Worm (Caenorhabditis elegans) whole organism, young adult: ENCODE data around the gene ivph-3.
"Not testable (repeated sequence)": the region's sequence is repeated elsewhere in the genome, so short reads cannot be mapped to it uniquely, and the experiment has no call there.

ENCODE experiments used
- B0035.1 ChIP-seq: sonication (generic microtip); optimal IDR thresholded peaks from 2 replicates; lab custom pipeline; 2016; ENCODE audit warnings: missing genetic modification characterization, mild to moderate bottlenecking, missing compliant biosample characterization, missing genotype, missing genetic modification reagents
- B0336.3 ChIP-seq: fragments of 200-800 bp; sonication (Bioruptor generic); IDR thresholded peaks from 2 replicates; pipeline ENCODE4 v1.3.6; 2022; ENCODE audit warnings: missing genetic modification characterization, missing compliant biosample characterization
- D2030.7 ChIP-seq: fragments of 200-800 bp; sonication (Bioruptor generic); IDR thresholded peaks from 2 replicates; pipeline ENCODE4 v1.3.6; 2022; ENCODE audit warnings: missing genetic modification reagents, missing genetic modification characterization, missing compliant biosample characterization
- F37B4.10 ChIP-seq: fragments of 200-800 bp; sonication (Bioruptor generic); IDR thresholded peaks from 2 replicates; pipeline ENCODE4 v1.3.6; 2022; ENCODE audit warnings: missing genetic modification characterization, missing compliant biosample characterization
- F57A8.1 ChIP-seq: fragments of 200-800 bp; sonication (Bioruptor generic); optimal IDR thresholded peaks from 2 replicates; lab custom pipeline; 2018; ENCODE audit warnings: mild to moderate bottlenecking, missing genetic modification characterization, moderate library complexity, missing compliant biosample characterization
- K12H6.12 ChIP-seq: fragments of 200-800 bp; sonication (Bioruptor generic); optimal IDR thresholded peaks from 2 replicates; lab custom pipeline; 2018; ENCODE audit warnings: mild to moderate bottlenecking, missing genetic modification characterization, missing compliant biosample characterization
- Y53G8AR.9 ChIP-seq: fragments of 200-800 bp; sonication (Bioruptor generic); conservative IDR thresholded peaks from 2 replicates; pipeline ENCODE4 v1.3.6; 2022; ENCODE audit warnings: missing genetic modification reagents, missing genetic modification characterization, missing compliant biosample characterization
- aptf-3 ChIP-seq: fragments of 200-800 bp; sonication (Bioruptor generic); IDR thresholded peaks from 2 replicates; pipeline ENCODE4 v1.3.6; 2022; ENCODE audit warnings: missing genetic modification characterization, missing compliant biosample characterization
- attf-5 ChIP-seq: fragments of 200-800 bp; sonication (Bioruptor generic); optimal IDR thresholded peaks from 2 replicates; lab custom pipeline; 2018; ENCODE audit warnings: mild to moderate bottlenecking, missing genetic modification characterization, missing compliant biosample characterization
- bed-2 ChIP-seq: fragments of 200-800 bp; sonication (Bioruptor generic); IDR thresholded peaks from 2 replicates; pipeline ENCODE4 v1.3.6; 2022; ENCODE audit warnings: missing genetic modification reagents, missing genetic modification characterization, missing compliant biosample characterization
- ceh-100 ChIP-seq: fragments of 200-800 bp; sonication (Bioruptor generic); IDR thresholded peaks from 2 replicates; pipeline ENCODE4 v1.3.6; 2022; ENCODE audit warnings: missing genetic modification reagents, missing genetic modification characterization, missing compliant biosample characterization
- ceh-40 ChIP-seq: fragments of 200-800 bp; sonication (Bioruptor generic); IDR thresholded peaks from 2 replicates; pipeline ENCODE4 v1.3.6; 2022; ENCODE audit warnings: missing genetic modification characterization, missing compliant biosample characterization
- ceh-58 ChIP-seq: fragments of 200-800 bp; sonication (Bioruptor generic); IDR thresholded peaks from 2 replicates; pipeline ENCODE4 v1.3.6; 2022; ENCODE audit warnings: missing genetic modification characterization, missing compliant biosample characterization
- efl-1 ChIP-seq: fragments of 150-350 bp; optimal IDR thresholded peaks from 2 replicates; lab custom pipeline; 2014; ENCODE audit warnings: missing biosample characterization, missing genetic modification reagents, missing genetic modification characterization
- gei-17 ChIP-seq: fragments of 200-800 bp; sonication (Bioruptor generic); optimal IDR thresholded peaks from 2 replicates; lab custom pipeline; 2018; ENCODE audit warnings: mild to moderate bottlenecking, missing genetic modification characterization, missing compliant biosample characterization
- him-1 ChIP-seq: sonication (generic microtip); optimal IDR thresholded peaks from 2 replicates; lab custom pipeline; 2016; ENCODE audit warnings: missing genotype, missing genetic modification reagents, missing genetic modification characterization, missing compliant biosample characterization
- hmg-1.2 ChIP-seq: fragments of 200-800 bp; sonication (Bioruptor generic); IDR thresholded peaks from 2 replicates; pipeline ENCODE4 v1.3.6; 2022; ENCODE audit warnings: missing genetic modification reagents, missing genetic modification characterization, missing compliant biosample characterization
- hsf-1 ChIP-seq: fragments of 200-800 bp; sonication (Bioruptor generic); IDR thresholded peaks from 2 replicates; pipeline ENCODE4 v1.3.6; 2022; ENCODE audit warnings: missing genetic modification reagents, missing genetic modification characterization, missing compliant biosample characterization
- lag-1 ChIP-seq: fragments of 200-800 bp; sonication (Bioruptor generic); IDR thresholded peaks from 2 replicates; pipeline ENCODE4 v1.3.6; 2022; ENCODE audit warnings: missing genetic modification reagents, missing genetic modification characterization, missing compliant biosample characterization
- madf-8 ChIP-seq: fragments of 200-800 bp; sonication (Bioruptor generic); conservative IDR thresholded peaks from 2 replicates; pipeline ENCODE4 v1.3.6; 2022; ENCODE audit warnings: missing genetic modification reagents, missing genetic modification characterization, missing compliant biosample characterization
- mel-28 ChIP-seq: sonication (generic microtip); optimal IDR thresholded peaks from 2 replicates; lab custom pipeline; 2016; ENCODE audit warnings: borderline replicate concordance, mild to moderate bottlenecking, missing genetic modification characterization, missing compliant biosample characterization
- pbrm-1 ChIP-seq: fragments of 200-800 bp; sonication (Bioruptor generic); IDR thresholded peaks from 2 replicates; pipeline ENCODE4 v1.3.6; 2022; ENCODE audit warnings: missing genetic modification reagents, missing genetic modification characterization, missing compliant biosample characterization
- rcor-1 ChIP-seq: fragments of 200-800 bp; sonication (Bioruptor generic); IDR thresholded peaks from 2 replicates; pipeline ENCODE4 v1.3.6; 2022; ENCODE audit warnings: missing genetic modification reagents, missing genetic modification characterization, missing compliant biosample characterization
- rpc-1 ChIP-seq, 2 experiments: fragments of 150-350 bp in 1 of 2; sonication (generic microtip) in 1 of 2; optimal IDR thresholded peaks; 2 replicates each; lab custom pipeline; 2014 to 2018; ENCODE audit warnings: missing biosample characterization in 1 of 2, missing genetic modification characterization in 1 of 2, missing genetic modification reagents in 1 of 2, missing genotype in 1 of 2
- sdz-38 ChIP-seq: sonication (generic microtip); optimal IDR thresholded peaks from 2 replicates; lab custom pipeline; 2016; ENCODE audit warnings: missing genotype, missing genetic modification characterization, missing compliant biosample characterization
- snpc-3.4 ChIP-seq: sonication (generic microtip); optimal IDR thresholded peaks from 2 replicates; lab custom pipeline; 2017; ENCODE audit warnings: missing genetic modification characterization, mild to moderate bottlenecking, missing compliant biosample characterization, antibody characterized with exemption, moderate library complexity, missing genotype, missing genetic modification reagents
- snpc-4 ChIP-seq, 5 experiments: fragments of 150-350 bp in 1 of 5; sonication (generic microtip) in 4 of 5; optimal IDR thresholded peaks; 2 replicates each; lab custom pipeline; 2014 to 2018; ENCODE audit warnings: missing genetic modification characterization in 5 of 5, missing biosample characterization in 3 of 5, antibody characterized with exemption in 2 of 5, mild to moderate bottlenecking in 2 of 5, missing compliant biosample characterization in 2 of 5, missing genotype in 2 of 5, moderate library complexity in 2 of 5, missing genetic modification reagents in 1 of 5
- tbp1 ChIP-seq: fragments of 200-800 bp; sonication (Bioruptor generic); optimal IDR thresholded peaks from 2 replicates; lab custom pipeline; 2018; ENCODE audit warnings: mild to moderate bottlenecking, missing genetic modification characterization, missing compliant biosample characterization
- tbx-9 ChIP-seq: sonication (generic microtip); optimal IDR thresholded peaks from 2 replicates; lab custom pipeline; 2016; ENCODE audit warnings: borderline replicate concordance, missing genetic modification characterization, inconsistent platforms, missing compliant biosample characterization
- tlf-1 ChIP-seq: fragments of 200-800 bp; sonication (Bioruptor generic); optimal IDR thresholded peaks from 2 replicates; lab custom pipeline; 2018; ENCODE audit warnings: mild to moderate bottlenecking, missing genetic modification characterization, missing compliant biosample characterization
- xnd-1 ChIP-seq: sonication (generic microtip); optimal IDR thresholded peaks from 2 replicates; lab custom pipeline; 2016; ENCODE audit warnings: missing genotype, missing genetic modification reagents, missing genetic modification characterization, missing compliant biosample characterization
- zfh-2 ChIP-seq: fragments of 200-800 bp; sonication (Bioruptor generic); conservative IDR thresholded peaks from 2 replicates; pipeline ENCODE4 v1.3.6; 2022; ENCODE audit warnings: missing genetic modification reagents, missing genetic modification characterization, missing compliant biosample characterization
- ztf-25 ChIP-seq: fragments of 200-800 bp; sonication (Bioruptor generic); IDR thresholded peaks from 2 replicates; pipeline ENCODE4 v1.3.6; 2022; ENCODE audit warnings: missing genetic modification reagents, missing genetic modification characterization, missing compliant biosample characterization
- ztf-26 ChIP-seq: sonication (generic microtip); optimal IDR thresholded peaks from 2 replicates; lab custom pipeline; 2017; ENCODE audit warnings: missing genetic modification characterization, missing compliant biosample characterization
- ztf-3 ChIP-seq: fragments of 200-800 bp; sonication (Bioruptor generic); optimal IDR thresholded peaks from 2 replicates; lab custom pipeline; 2018; ENCODE audit warnings: mild to moderate bottlenecking, missing genetic modification characterization, missing compliant biosample characterization
- ztf-6 ChIP-seq: fragments of 200-800 bp; sonication (Bioruptor generic); IDR thresholded peaks from 2 replicates; pipeline ENCODE4 v1.3.6; 2022; ENCODE audit warnings: missing genetic modification reagents, missing genetic modification characterization, missing compliant biosample characterization

ivph-3 gene

ce11 chrIV:3021304-3021703 is 32.2 kb upstream of the ivph-3 start:
- TF ChIP-seq snpc-4 (GFP tag; optimal IDR thresholded peaks at IDR 0.05; lab: Kevin White, UChicago), result not testable (repeated sequence)
- TF ChIP-seq snpc-4 (tag; optimal IDR thresholded peaks at IDR 0.05; lab: Kevin White, UChicago), result peak in 2 of 4 experiments; percentile 61 to 82

- TF ChIP-seq efl-1 (GFP tag; lab: Kevin White, UChicago) (no peak), hsf-1 (no peak), lag-1 (no peak), snpc-3.4 (tag; lab: Kevin White, UChicago) (no peak), ztf-26 (no peak), pbrm-1 (GFP tag; lab: Robert Waterston, UW) (no peak), gei-17 (GFP tag; lab: Kevin White, UChicago) (no peak), B0035.1 (no peak)
Observed at ce11 chrIV:3025874-3026609, 27.5 kb upstream of the ivph-3 start.

- no peak for TF ChIP-seq attf-5 (GFP tag; lab: Kevin White, UChicago)
- TF ChIP-seq F57A8.1 (GFP tag; lab: Kevin White, UChicago), result no peak
- TF ChIP-seq ztf-3, result no peak
- no peak for TF ChIP-seq aptf-3
- TF ChIP-seq rcor-1, result no peak
- no peak for TF ChIP-seq snpc-4 (GFP tag; optimal IDR thresholded peaks at IDR 0.05; lab: Kevin White, UChicago)
- TF ChIP-seq snpc-4 (tag; optimal IDR thresholded peaks at IDR 0.05; lab: Kevin White, UChicago), result no peak
- no peak for TF ChIP-seq tlf-1 (GFP tag; lab: Kevin White, UChicago)
- TF ChIP-seq xnd-1 (tag; lab: Kevin White, UChicago), result no peak
- no peak for TF ChIP-seq B0336.3
- no peak for TF ChIP-seq tbp1
- no peak for TF ChIP-seq mel-28
- TF ChIP-seq F37B4.10 (GFP tag; lab: Robert Waterston, UW), result no peak
- TF ChIP-seq sdz-38 (tag; lab: Kevin White, UChicago), result no peak
- TF ChIP-seq snpc-3.4 (tag; lab: Kevin White, UChicago), result no peak
- TF ChIP-seq lag-1, result no peak
Observed at ce11 chrIV:3028842-3029241, 24.7 kb upstream of the ivph-3 start, which contains the start of gene ndnf-1. Gene ndnf-1 (minus strand): TSS chrIV:3028942.

ce11 chrIV:3029882-3030281 is 23.6 kb upstream of the ivph-3 start:
- no peak for TF ChIP-seq ztf-25
- no peak for TF ChIP-seq K12H6.12 (tag; lab: Kevin White, UChicago)
- no peak for TF ChIP-seq him-1 (tag; lab: Kevin White, UChicago)
- TF ChIP-seq madf-8 (GFP tag; lab: Robert Waterston, UW), result no peak
- no peak for TF ChIP-seq ceh-40 (GFP tag; lab: Robert Waterston, UW)
- TF ChIP-seq Y53G8AR.9, result no peak
- TF ChIP-seq rpc-1 (optimal IDR thresholded peaks at IDR 0.05; lab: Kevin White, UChicago), result no peak
- TF ChIP-seq rpc-1 (tag; optimal IDR thresholded peaks at IDR 0.05; lab: Kevin White, UChicago), result no peak
- TF ChIP-seq ceh-58 (GFP tag; lab: Robert Waterston, UW), result no peak
- TF ChIP-seq ceh-100 (GFP tag; lab: Robert Waterston, UW), result no peak
- TF ChIP-seq ztf-6, result 0 out of 2 replicates have a peak, but pooled peaks have one; percentile 18
- no peak for TF ChIP-seq bed-2 (GFP tag; lab: Robert Waterston, UW)
- TF ChIP-seq hmg-1.2 (GFP tag; lab: Robert Waterston, UW), result peak; percentile 33; the same call in 1 of the 2 replicates
- no peak for TF ChIP-seq D2030.7 (GFP tag; lab: Robert Waterston, UW)
- TF ChIP-seq tbx-9 (tag; lab: Kevin White, UChicago), result no peak
- peak; percentile 53 for TF ChIP-seq zfh-2
